Worm (Caenorhabditis elegans) whole organism, mixed stage, embryonic: ENCODE data around the gene Y110A2AL.1.

ENCODE experiments used
- bed-3 ChIP-seq: fragments of 200-800 bp; sonication (Bioruptor generic); optimal IDR thresholded peaks from 3 replicates; lab custom pipeline; 2018; ENCODE audit warnings: mild to moderate bottlenecking, missing genetic modification characterization, moderate library complexity, missing compliant biosample characterization
- blmp-1 ChIP-seq: fragments of 150-350 bp; optimal IDR thresholded peaks from 2 replicates; lab custom pipeline; 2014; ENCODE audit warnings: missing biosample characterization, missing genetic modification characterization
- ceh-39 ChIP-seq: fragments of 150-350 bp; optimal IDR thresholded peaks from 2 replicates; lab custom pipeline; 2014; ENCODE audit warnings: missing biosample characterization, missing genetic modification characterization
- ces-1 ChIP-seq: fragments of 150-350 bp; optimal IDR thresholded peaks from 2 replicates; lab custom pipeline; 2014; ENCODE audit warnings: missing biosample characterization, missing genetic modification reagents, missing genetic modification characterization
- drap-1 ChIP-seq: fragments of 200-800 bp; sonication (Bioruptor generic); optimal IDR thresholded peaks from 3 replicates; lab custom pipeline; 2018; ENCODE audit warnings: mild to moderate bottlenecking, missing genetic modification characterization, missing compliant biosample characterization
- elt-1 ChIP-seq: sonication (generic microtip); optimal IDR thresholded peaks from 2 replicates; lab custom pipeline; 2017; ENCODE audit warnings: missing genetic modification characterization, mild to moderate bottlenecking, missing compliant biosample characterization, antibody characterized with exemption, moderate library complexity, borderline replicate concordance; ENCODE audit not compliant: insufficient read depth
- flh-1 ChIP-seq: fragments of 200-800 bp; sonication (Bioruptor generic); optimal IDR thresholded peaks from 2 replicates; lab custom pipeline; 2018; ENCODE audit warnings: mild to moderate bottlenecking, missing genetic modification characterization, moderate library complexity, missing compliant biosample characterization
- ham-2 ChIP-seq: fragments of 200-800 bp; sonication (Bioruptor generic); optimal IDR thresholded peaks from 2 replicates; lab custom pipeline; 2018; ENCODE audit warnings: mild to moderate bottlenecking, missing genetic modification characterization, missing compliant biosample characterization
- lin-13 ChIP-seq: fragments of 150-350 bp; optimal IDR thresholded peaks from 2 replicates; lab custom pipeline; 2014; ENCODE audit warnings: missing biosample characterization, missing genetic modification characterization
- lin-32 ChIP-seq: fragments of 200-800 bp; sonication (Bioruptor generic); optimal IDR thresholded peaks from 2 replicates; lab custom pipeline; 2018; ENCODE audit warnings: mild to moderate bottlenecking, missing genetic modification characterization, missing compliant biosample characterization
- lsy-2 ChIP-seq: fragments of 150-350 bp; optimal IDR thresholded peaks from 2 replicates; lab custom pipeline; 2014; ENCODE audit warnings: missing biosample characterization, missing genetic modification characterization
- mab-5 ChIP-seq: fragments of 150-350 bp; optimal IDR thresholded peaks from 2 replicates; lab custom pipeline; 2014; ENCODE audit warnings: missing biosample characterization, missing genetic modification characterization
- mep-1 ChIP-seq: fragments of 150-350 bp; optimal IDR thresholded peaks from 2 replicates; lab custom pipeline; 2017; ENCODE audit warnings: missing biosample characterization, missing genetic modification reagents, missing genetic modification characterization, inconsistent platforms
- mls-2 ChIP-seq: sonication (generic microtip); optimal IDR thresholded peaks from 2 replicates; lab custom pipeline; 2016; ENCODE audit warnings: mild to moderate bottlenecking, missing genetic modification characterization, moderate library complexity, missing compliant biosample characterization
- nhr-2 ChIP-seq: fragments of 150-350 bp; optimal IDR thresholded peaks from 2 replicates; lab custom pipeline; 2014; ENCODE audit warnings: missing biosample characterization, missing genetic modification characterization
- nhr-237 ChIP-seq: fragments of 150-350 bp; optimal IDR thresholded peaks from 2 replicates; lab custom pipeline; 2014; ENCODE audit warnings: missing biosample characterization, missing genetic modification characterization
- nhr-28 ChIP-seq: fragments of 150-350 bp; optimal IDR thresholded peaks from 2 replicates; lab custom pipeline; 2014; ENCODE audit warnings: missing biosample characterization, missing genetic modification characterization
- nhr-76 ChIP-seq: sonication (generic microtip); optimal IDR thresholded peaks from 2 replicates; lab custom pipeline; 2017; ENCODE audit warnings: missing biosample characterization, missing genetic modification characterization
- pha-4 ChIP-seq: fragments of 150-350 bp; optimal IDR thresholded peaks from 2 replicates; lab custom pipeline; 2018; ENCODE audit warnings: missing biosample characterization, missing genetic modification reagents, missing genetic modification characterization
- sem-2 ChIP-seq: fragments of 200-800 bp; sonication (Bioruptor generic); optimal IDR thresholded peaks from 2 replicates; lab custom pipeline; 2018; ENCODE audit warnings: mild to moderate bottlenecking, missing genetic modification characterization, missing compliant biosample characterization
- snpc-4 ChIP-seq: fragments of 150-350 bp; optimal IDR thresholded peaks from 2 replicates; lab custom pipeline; 2014; ENCODE audit warnings: missing biosample characterization, missing genetic modification characterization
- sptf-1 ChIP-seq: sonication (generic microtip); optimal IDR thresholded peaks from 2 replicates; lab custom pipeline; 2017; ENCODE audit warnings: mild to moderate bottlenecking, missing genetic modification characterization, moderate library complexity, missing compliant biosample characterization
- tbx-8 ChIP-seq: fragments of 200-800 bp; sonication (Bioruptor generic); optimal IDR thresholded peaks from 2 replicates; lab custom pipeline; 2018; ENCODE audit warnings: mild to moderate bottlenecking, missing genetic modification characterization, moderate library complexity, missing compliant biosample characterization
- unc-120 ChIP-seq: sonication (generic microtip); optimal IDR thresholded peaks from 2 replicates; lab custom pipeline; 2017; ENCODE audit warnings: missing genetic modification characterization, missing compliant biosample characterization; ENCODE audit not compliant: poor library complexity, severe bottlenecking
- unc-39 ChIP-seq: fragments of 150-350 bp; optimal IDR thresholded peaks from 2 replicates; lab custom pipeline; 2014; ENCODE audit warnings: missing biosample characterization, missing genetic modification characterization
- zip-8 ChIP-seq: fragments of 150-350 bp; optimal IDR thresholded peaks from 2 replicates; lab custom pipeline; 2014; ENCODE audit warnings: missing biosample characterization, missing genetic modification characterization
- ztf-11 ChIP-seq: fragments of 150-350 bp; optimal IDR thresholded peaks from 2 replicates; lab custom pipeline; 2014; ENCODE audit warnings: missing biosample characterization, missing genetic modification characterization

Y110A2AL.1 gene

DNA sequence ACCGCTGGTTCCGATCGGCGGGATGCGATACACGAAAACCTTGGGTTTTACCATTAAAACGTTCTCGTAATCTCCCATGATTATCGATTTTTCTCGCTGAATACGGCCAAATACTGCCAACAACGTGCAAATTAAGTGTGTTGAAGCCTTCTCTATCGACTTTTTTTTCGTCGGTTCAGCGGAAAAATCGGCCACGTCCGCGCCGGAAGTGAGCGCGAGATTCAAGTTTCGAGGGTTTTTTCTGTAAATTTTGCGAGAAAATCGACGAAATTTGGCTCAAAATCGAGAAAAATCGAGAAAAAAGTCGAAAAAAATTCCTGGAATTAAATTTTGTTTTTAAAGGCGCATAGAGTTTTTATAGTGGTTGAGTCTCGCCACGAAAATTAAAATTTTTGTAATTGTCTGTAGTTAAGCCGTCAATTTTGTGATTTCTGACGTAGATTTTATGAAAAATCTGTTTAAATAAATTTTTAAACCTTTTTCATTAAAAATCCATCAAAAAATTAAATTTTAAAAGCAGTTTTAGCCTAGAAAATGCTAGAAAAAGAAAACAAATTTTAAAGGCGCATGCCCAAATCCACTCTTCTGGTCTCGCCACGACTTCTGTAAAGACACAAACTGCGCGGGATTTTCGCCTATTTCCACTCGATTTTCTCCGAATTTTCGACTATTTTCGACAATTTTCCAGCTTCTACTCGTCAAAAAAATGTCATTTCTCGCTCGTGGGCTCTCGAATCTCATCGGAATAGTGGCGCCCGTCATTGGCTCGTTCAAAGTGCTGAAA lies 44.4 kb downstream of the Y110A2AL.1 start, which contains the start of the genes ncap-1 and Y110A2AR.1:
ncap-1 (minus strand) TSS at position 241 of the 784 bp plus-strand sequence.
Y110A2AR.1 (plus strand) TSS at position 637 of the 784 bp plus-strand sequence.
- TF ChIP-seq sptf-1 (tag; lab: Kevin White, UChicago), result no peak

- TF ChIP-seq tbx-8 (no peak), mab-5 (tag; lab: Kevin White, UChicago) (no peak)
Measured at ce11 chrII:2920234-2920633, 45.3 kb downstream of the Y110A2AL.1 start.

- TF ChIP-seq snpc-4 (tag; lab: Kevin White, UChicago) (no peak), pha-4 (tag; lab: Kevin White, UChicago) (peak; percentile 22)
Measured at ce11 chrII:2920817-2921458, 46.0 kb downstream of the Y110A2AL.1 start.

- no peak for TF ChIP-seq mab-5 (tag; lab: Kevin White, UChicago)
- TF ChIP-seq sem-2 (GFP tag; lab: Kevin White, UChicago), result no peak
- TF ChIP-seq lin-13 (tag; lab: Kevin White, UChicago), result no peak
- no peak for TF ChIP-seq zip-8 (tag; lab: Kevin White, UChicago)
- TF ChIP-seq nhr-237 (tag; lab: Kevin White, UChicago), result no peak
- TF ChIP-seq blmp-1 (tag; lab: Kevin White, UChicago), result no peak
- TF ChIP-seq elt-1, result no peak
- no peak for TF ChIP-seq ztf-11 (tag; lab: Kevin White, UChicago)
- TF ChIP-seq mep-1 (tag; lab: Kevin White, UChicago), result no peak
- TF ChIP-seq ceh-39 (tag; lab: Kevin White, UChicago), result no peak
- TF ChIP-seq ces-1 (GFP tag; lab: Kevin White, UChicago), result no peak
- TF ChIP-seq mls-2, result no peak
- TF ChIP-seq flh-1, result no peak
- TF ChIP-seq unc-39 (tag; lab: Kevin White, UChicago), result no peak
Measured at ce11 chrII:2921860-2922259, 47.0 kb downstream of the Y110A2AL.1 start.

DNA sequence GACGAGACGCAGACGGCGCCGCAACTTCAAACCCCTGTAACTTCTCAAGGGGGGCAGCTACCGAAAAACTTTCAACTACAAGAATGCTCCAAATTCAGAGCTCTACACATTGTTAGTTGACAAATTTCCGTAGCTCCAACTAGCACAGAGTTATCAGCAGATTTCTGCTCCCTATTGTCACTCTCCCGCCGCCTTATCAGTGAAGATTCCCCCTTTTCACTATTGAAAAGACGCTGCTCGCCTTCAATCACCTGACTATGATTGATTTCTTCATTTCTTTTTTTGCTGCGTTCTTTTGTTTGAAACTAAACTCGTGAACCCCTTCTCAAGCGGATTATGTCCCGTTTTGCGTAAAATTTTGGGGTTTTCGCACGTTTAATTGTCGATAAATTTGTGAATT lies 47.5 kb downstream of the Y110A2AL.1 start:
- TF ChIP-seq nhr-28 (tag; lab: Kevin White, UChicago) (no peak), unc-39 (tag; lab: Kevin White, UChicago) (no peak), ztf-11 (tag; lab: Kevin White, UChicago) (no peak), tbx-8 (no peak), lin-13 (tag; lab: Kevin White, UChicago) (no peak), sptf-1 (tag; lab: Kevin White, UChicago) (no peak), elt-1 (no peak), nhr-76 (tag; lab: Kevin White, UChicago) (no peak), ces-1 (GFP tag; lab: Kevin White, UChicago) (no peak), ham-2 (GFP tag; lab: Kevin White, UChicago) (no peak), lin-32 (no peak), snpc-4 (tag; lab: Kevin White, UChicago) (no peak), bed-3 (no peak), pha-4 (tag; lab: Kevin White, UChicago) (no peak), unc-120 (no peak)
- TF ChIP-seq, all 35 proteins: peak for 0

- no peak for TF ChIP-seq drap-1 (GFP tag; lab: Kevin White, UChicago)
- TF ChIP-seq nhr-2, result no peak
- TF ChIP-seq unc-120, result no peak
- TF ChIP-seq elt-1, result no peak
- TF ChIP-seq blmp-1 (tag; lab: Kevin White, UChicago), result no peak
- no peak for TF ChIP-seq lsy-2 (tag; lab: Kevin White, UChicago)
- TF ChIP-seq nhr-28 (tag; lab: Kevin White, UChicago), result no peak
- TF ChIP-seq sem-2 (GFP tag; lab: Kevin White, UChicago), result no peak
Measured at ce11 chrII:2922782-2923181, 47.9 kb downstream of the Y110A2AL.1 start.
